Worm (Caenorhabditis elegans) whole organism, young adult: ENCODE data around the gene acy-2.

Experiments used
- B0336.3 ChIP-seq: fragments of 200-800 bp; sonication (Bioruptor generic); IDR thresholded peaks from 2 replicates; pipeline ENCODE4 v1.3.6; 2022; ENCODE audit warnings: missing genetic modification characterization, missing compliant biosample characterization
- F10E7.11 ChIP-seq: sonication (generic microtip); optimal IDR thresholded peaks from 2 replicates; lab custom pipeline; 2017; ENCODE audit warnings: mild to moderate bottlenecking, missing genetic modification characterization, moderate library complexity, missing compliant biosample characterization
- F37B4.10 ChIP-seq: fragments of 200-800 bp; sonication (Bioruptor generic); IDR thresholded peaks from 2 replicates; pipeline ENCODE4 v1.3.6; 2022; ENCODE audit warnings: missing genetic modification characterization, missing compliant biosample characterization
- Y53F4B.3 ChIP-seq: fragments of 200-800 bp; sonication (Bioruptor generic); IDR thresholded peaks from 2 replicates; pipeline ENCODE4 v1.3.6; 2022; ENCODE audit warnings: missing genetic modification reagents, missing genetic modification characterization, missing compliant biosample characterization
- Y53G8AR.9 ChIP-seq: fragments of 200-800 bp; sonication (Bioruptor generic); conservative IDR thresholded peaks from 2 replicates; pipeline ENCODE4 v1.3.6; 2022; ENCODE audit warnings: missing genetic modification reagents, missing genetic modification characterization, missing compliant biosample characterization
- Y79H2A.3 ChIP-seq: fragments of 200-800 bp; sonication (Bioruptor generic); conservative IDR thresholded peaks from 2 replicates; pipeline ENCODE4 v1.3.6; 2022; ENCODE audit warnings: missing genetic modification reagents, missing genetic modification characterization, missing compliant biosample characterization
- ama-1 ChIP-seq, 3 experiments: fragments of 150-350 bp in 1 of 3; sonication (generic microtip) in 2 of 3; optimal IDR thresholded peaks; 2 replicates each; lab custom pipeline; 2014 to 2018; ENCODE audit warnings: missing biosample characterization in 2 of 3, missing genetic modification characterization in 2 of 3, missing genetic modification reagents in 2 of 3
- aptf-3 ChIP-seq: fragments of 200-800 bp; sonication (Bioruptor generic); IDR thresholded peaks from 2 replicates; pipeline ENCODE4 v1.3.6; 2022; ENCODE audit warnings: missing genetic modification characterization, missing compliant biosample characterization
- cebp-1 ChIP-seq, 2 experiments: fragments of 200-800 bp in 1 of 2; sonication (Bioruptor generic) in 1 of 2; sonication (generic microtip) in 1 of 2; IDR thresholded peaks in 1 of 2; optimal IDR thresholded peaks in 1 of 2; 2 replicates each; pipeline versions ENCODE4 v1.3.6 to Lab custom; 2017 to 2022; ENCODE audit warnings: missing compliant biosample characterization in 2 of 2, missing genetic modification characterization in 2 of 2, mild to moderate bottlenecking in 1 of 2, missing genetic modification reagents in 1 of 2, moderate library complexity in 1 of 2
- ceh-40 ChIP-seq: fragments of 200-800 bp; sonication (Bioruptor generic); IDR thresholded peaks from 2 replicates; pipeline ENCODE4 v1.3.6; 2022; ENCODE audit warnings: missing genetic modification characterization, missing compliant biosample characterization
- dpl-1 ChIP-seq: fragments of 150-350 bp; optimal IDR thresholded peaks from 2 replicates; lab custom pipeline; 2014; ENCODE audit warnings: missing biosample characterization, missing genetic modification reagents, missing genetic modification characterization
- egl-44 ChIP-seq: fragments of 200-800 bp; sonication (Bioruptor generic); IDR thresholded peaks from 2 replicates; pipeline ENCODE4 v1.3.6; 2022; ENCODE audit warnings: missing genetic modification reagents, missing genetic modification characterization, missing compliant biosample characterization
- him-1 ChIP-seq: sonication (generic microtip); optimal IDR thresholded peaks from 2 replicates; lab custom pipeline; 2016; ENCODE audit warnings: missing genotype, missing genetic modification reagents, missing genetic modification characterization, missing compliant biosample characterization
- hmg-1.2 ChIP-seq: fragments of 200-800 bp; sonication (Bioruptor generic); IDR thresholded peaks from 2 replicates; pipeline ENCODE4 v1.3.6; 2022; ENCODE audit warnings: missing genetic modification reagents, missing genetic modification characterization, missing compliant biosample characterization
- hrde-1 ChIP-seq: sonication (generic microtip); optimal IDR thresholded peaks from 2 replicates; lab custom pipeline; 2016; ENCODE audit warnings: missing genetic modification characterization, mild to moderate bottlenecking, missing compliant biosample characterization, moderate library complexity, missing genotype, missing genetic modification reagents, borderline replicate concordance
- hsf-1 ChIP-seq: fragments of 200-800 bp; sonication (Bioruptor generic); IDR thresholded peaks from 2 replicates; pipeline ENCODE4 v1.3.6; 2022; ENCODE audit warnings: missing genetic modification reagents, missing genetic modification characterization, missing compliant biosample characterization
- lin-35 ChIP-seq, 3 experiments: fragments of 150-350 bp in 2 of 3; sonication (generic microtip) in 1 of 3; optimal IDR thresholded peaks; 2 replicates each; lab custom pipeline; 2014 to 2018; ENCODE audit warnings: missing biosample characterization in 3 of 3, missing genetic modification characterization in 3 of 3, missing genetic modification reagents in 3 of 3
- lin-54 ChIP-seq: fragments of 200-800 bp; sonication (Bioruptor generic); optimal IDR thresholded peaks from 2 replicates; lab custom pipeline; 2018; ENCODE audit warnings: mild to moderate bottlenecking, missing genetic modification characterization, missing compliant biosample characterization
- madf-6 ChIP-seq: fragments of 200-800 bp; sonication (Bioruptor generic); IDR thresholded peaks from 2 replicates; pipeline ENCODE4 v1.3.6; 2022; ENCODE audit warnings: missing genetic modification reagents, missing genetic modification characterization, missing compliant biosample characterization
- mcd-1 ChIP-seq: fragments of 200-800 bp; sonication (Bioruptor generic); IDR thresholded peaks from 2 replicates; pipeline ENCODE4 v1.3.6; 2022; ENCODE audit warnings: missing genetic modification reagents, missing genetic modification characterization, missing compliant biosample characterization
- nfyb-1 ChIP-seq: fragments of 200-800 bp; sonication (Bioruptor generic); IDR thresholded peaks from 2 replicates; pipeline ENCODE4 v1.3.6; 2022; ENCODE audit warnings: missing genetic modification reagents, missing genetic modification characterization, missing compliant biosample characterization
- pbrm-1 ChIP-seq: fragments of 200-800 bp; sonication (Bioruptor generic); IDR thresholded peaks from 2 replicates; pipeline ENCODE4 v1.3.6; 2022; ENCODE audit warnings: missing genetic modification reagents, missing genetic modification characterization, missing compliant biosample characterization
- repo-1 ChIP-seq: sonication (generic microtip); optimal IDR thresholded peaks from 2 replicates; lab custom pipeline; 2017; ENCODE audit warnings: mild to moderate bottlenecking, missing genetic modification characterization, missing compliant biosample characterization
- snpc-1.1 ChIP-seq: sonication (generic microtip); optimal IDR thresholded peaks from 2 replicates; lab custom pipeline; 2017; ENCODE audit warnings: missing genetic modification characterization, mild to moderate bottlenecking, missing compliant biosample characterization, antibody characterized with exemption, moderate library complexity, missing genotype, missing genetic modification reagents; ENCODE audit not compliant: insufficient read depth
- snpc-1.3 ChIP-seq: sonication (generic microtip); optimal IDR thresholded peaks from 2 replicates; lab custom pipeline; 2017; ENCODE audit warnings: missing genetic modification characterization, mild to moderate bottlenecking, missing compliant biosample characterization, antibody characterized with exemption, moderate library complexity, missing genotype, missing genetic modification reagents; ENCODE audit not compliant: insufficient read depth
- snpc-3.4 ChIP-seq: sonication (generic microtip); optimal IDR thresholded peaks from 2 replicates; lab custom pipeline; 2017; ENCODE audit warnings: missing genetic modification characterization, mild to moderate bottlenecking, missing compliant biosample characterization, antibody characterized with exemption, moderate library complexity, missing genotype, missing genetic modification reagents
- snpc-4 ChIP-seq, 5 experiments: fragments of 150-350 bp in 1 of 5; sonication (generic microtip) in 4 of 5; optimal IDR thresholded peaks; 2 replicates each; lab custom pipeline; 2014 to 2018; ENCODE audit warnings: missing genetic modification characterization in 5 of 5, missing biosample characterization in 3 of 5, antibody characterized with exemption in 2 of 5, mild to moderate bottlenecking in 2 of 5, missing compliant biosample characterization in 2 of 5, missing genotype in 2 of 5, moderate library complexity in 2 of 5, missing genetic modification reagents in 1 of 5
- tbx-9 ChIP-seq: sonication (generic microtip); optimal IDR thresholded peaks from 2 replicates; lab custom pipeline; 2016; ENCODE audit warnings: borderline replicate concordance, missing genetic modification characterization, inconsistent platforms, missing compliant biosample characterization
- unc-130 ChIP-seq: sonication (generic microtip); optimal IDR thresholded peaks from 2 replicates; lab custom pipeline; 2016; ENCODE audit warnings: missing genetic modification reagents, missing genetic modification characterization, missing compliant biosample characterization
- unc-62 ChIP-seq: fragments of 150-350 bp; optimal IDR thresholded peaks from 2 replicates; lab custom pipeline; 2014; ENCODE audit warnings: missing biosample characterization, missing genetic modification reagents, missing genetic modification characterization
- xnd-1 ChIP-seq: sonication (generic microtip); optimal IDR thresholded peaks from 2 replicates; lab custom pipeline; 2016; ENCODE audit warnings: missing genotype, missing genetic modification reagents, missing genetic modification characterization, missing compliant biosample characterization

acy-2 gene

DNA sequence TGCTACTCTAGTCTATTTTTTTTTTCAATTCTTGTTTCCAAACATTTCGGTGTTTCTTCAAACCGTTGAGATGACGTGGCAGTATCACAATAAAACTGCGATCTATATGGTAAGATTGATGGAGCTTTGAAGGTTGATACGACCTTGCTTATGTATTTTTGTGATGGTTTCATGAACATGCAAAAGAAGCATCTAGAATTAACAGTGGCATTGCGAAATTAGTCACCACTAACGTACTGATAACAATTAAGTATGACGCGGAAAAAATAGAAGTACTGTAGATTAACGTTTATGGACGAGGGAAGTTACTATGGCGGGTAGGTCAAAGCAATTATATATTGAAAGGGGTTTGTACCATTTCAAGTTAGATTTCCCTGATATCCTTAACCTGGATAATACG is 36.6 kb downstream of the acy-2 start:
- TF ChIP-seq Y53F4B.3: no peak
- peak; percentile 72; the same call in 1 of the 2 replicates for TF ChIP-seq cebp-1 (GFP tag; IDR thresholded peaks at IDR 0.05; lab: Robert Waterston, UW)
- peak; percentile 86 for TF ChIP-seq cebp-1 (tag; optimal IDR thresholded peaks at IDR 0.05; lab: Kevin White, UChicago)

DNA sequence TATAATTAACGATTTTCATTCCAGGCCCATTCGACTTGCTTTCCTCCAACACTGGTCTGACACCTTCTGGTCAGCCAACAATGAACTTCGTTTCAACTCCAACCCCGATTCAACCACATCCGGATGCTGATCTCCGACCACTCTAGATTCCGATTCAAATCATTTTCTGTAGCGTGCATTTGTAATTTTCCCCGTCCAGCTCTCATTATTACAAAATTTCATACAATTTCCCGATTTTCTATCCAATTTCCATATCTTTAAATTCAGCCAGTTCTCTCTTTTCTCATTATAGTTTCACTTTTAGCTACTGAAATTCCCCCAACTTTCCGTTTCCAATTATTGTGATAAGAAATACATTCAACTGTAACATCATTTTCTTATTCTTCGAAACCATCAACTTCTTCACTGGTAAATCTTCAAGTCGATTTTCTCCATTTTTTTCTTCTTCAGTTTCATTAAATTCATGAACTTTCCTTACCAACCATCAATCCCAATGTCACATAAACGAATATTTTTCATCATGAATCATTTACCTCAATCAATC is 39.8 kb downstream of the acy-2 start:
- TF ChIP-seq xnd-1 (no peak), lin-54 (peak; percentile 22), hsf-1 (GFP tag; lab: Robert Waterston, UW) (peak; percentile 60; the same call in 1 of the 2 replicates), lin-35 (GFP tag; optimal IDR thresholded peaks at IDR 0.05; lab: Kevin White, UChicago) (peak in 1 of 3 experiments; percentile 2), F37B4.10 (no peak), unc-62 (GFP tag; lab: Kevin White, UChicago) (no peak), ama-1 (optimal IDR thresholded peaks at IDR 0.05; lab: Kevin White, UChicago) (no peak), ama-1 (GFP tag; optimal IDR thresholded peaks at IDR 0.05; lab: Kevin White, UChicago) (peak in 1 of 2 experiments; percentile 44), mcd-1 (GFP tag; lab: Robert Waterston, UW) (peak; percentile 4; the same call in 1 of the 2 replicates), snpc-1.1 (peak; percentile 36), unc-130 (no peak), hrde-1 (tag; lab: Kevin White, UChicago) (peak; percentile 30), him-1 (tag; lab: Kevin White, UChicago) (peak; percentile 34), Y79H2A.3 (GFP tag; lab: Robert Waterston, UW) (0 out of 2 replicates have a peak, but pooled peaks have one; percentile 11), pbrm-1 (GFP tag; lab: Robert Waterston, UW) (peak; percentile 40; the same call in 1 of the 2 replicates), tbx-9 (tag; lab: Kevin White, UChicago) (peak; percentile 2), F10E7.11 (tag; lab: Kevin White, UChicago) (peak; percentile 63), snpc-1.3 (tag; lab: Kevin White, UChicago) (no peak), snpc-4 (GFP tag; optimal IDR thresholded peaks at IDR 0.05; lab: Kevin White, UChicago) (no peak), snpc-4 (tag; optimal IDR thresholded peaks at IDR 0.05; lab: Kevin White, UChicago) (no peak), egl-44 (GFP tag; lab: Robert Waterston, UW) (no peak), repo-1 (peak; percentile 14), snpc-3.4 (tag; lab: Kevin White, UChicago) (peak; percentile 52), B0336.3 (peak; percentile 68), madf-6 (GFP tag; lab: Robert Waterston, UW) (peak; percentile 67), aptf-3 (no peak), Y53G8AR.9 (GFP tag; lab: Robert Waterston, UW) (peak; percentile 32; the same call in 1 of the 2 replicates)

DNA sequence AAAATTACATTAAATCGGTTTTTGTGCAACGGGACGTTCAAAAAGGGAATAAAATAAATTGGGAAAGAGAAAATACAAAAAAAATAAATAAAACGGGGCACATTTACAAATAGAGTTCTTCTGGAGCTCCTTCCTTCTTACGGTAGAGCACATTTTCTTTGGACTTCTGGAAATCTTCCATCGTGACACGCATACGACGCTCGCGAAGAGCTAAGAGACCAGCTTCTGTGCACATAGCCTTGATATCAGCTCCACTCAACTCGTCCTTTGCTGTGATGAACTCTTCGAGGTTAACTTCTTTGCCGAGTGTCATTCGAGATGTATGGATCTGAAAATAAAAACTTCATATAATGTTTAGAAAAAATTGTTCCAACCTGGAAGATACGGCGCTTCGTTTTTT is 40.3 kb downstream of the acy-2 start:
- TF ChIP-seq dpl-1 (GFP tag; lab: Kevin White, UChicago) (no peak), nfyb-1 (GFP tag; lab: Robert Waterston, UW) (0 out of 2 replicates have a peak, but pooled peaks have one; percentile 22), hmg-1.2 (0 out of 2 replicates have a peak, but pooled peaks have one; percentile 2), ama-1 (optimal IDR thresholded peaks at IDR 0.05; lab: Kevin White, UChicago) (peak; percentile 14), ama-1 (GFP tag; optimal IDR thresholded peaks at IDR 0.05; lab: Kevin White, UChicago) (no peak), ceh-40 (GFP tag; lab: Robert Waterston, UW) (0 out of 2 replicates have a peak, but pooled peaks have one; percentile 23)
- TF ChIP-seq, all 124 proteins: peak for 4
